Fruit fly (Drosophila melanogaster) whole organism: ENCODE data around the gene CG43084.

Experiments
- pan ChIP-seq: fragments of >200 bp; optimal IDR thresholded peaks from 2 replicates; lab custom pipeline; 2017
- psq ChIP-seq: fragments of >200 bp; optimal IDR thresholded peaks from 2 replicates; lab custom pipeline; 2017

- TF ChIP-seq psq (lab: Kevin White, UChicago) (no peak), pan (lab: Kevin White, UChicago) (no peak)
Observed at dm6 chr3L:15690711-15691591, 40.3 kb downstream of the CG43084 start.
